Worm (Caenorhabditis elegans): ENCODE data around the gene gcn-1.

DNA sequence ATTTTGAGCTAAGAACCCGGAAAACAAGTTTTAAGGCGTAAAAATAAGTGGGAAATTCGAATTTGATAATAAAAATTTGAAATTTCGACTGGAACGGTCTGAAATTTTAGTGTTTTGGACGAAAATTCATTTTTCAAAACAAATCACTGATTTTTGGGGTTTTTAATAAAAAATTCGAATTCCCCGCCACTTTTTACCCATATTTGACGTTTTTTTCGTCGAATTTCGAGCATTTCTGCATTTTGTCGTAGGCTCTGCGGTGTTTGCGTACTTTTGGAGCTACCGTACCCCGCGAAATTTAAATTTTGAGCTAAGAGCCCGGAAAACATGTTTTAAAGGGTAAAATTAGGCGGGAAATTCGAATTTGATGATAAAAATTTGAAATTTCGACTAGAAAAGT, 1.2 kb upstream of the gcn-1 start:
- peak; percentile 5 for TF ChIP-seq mep-1 (tag; optimal IDR thresholded peaks at IDR 0.05)
- no peak for TF ChIP-seq dve-1 (tag; optimal IDR thresholded peaks at IDR 0.05; ENCODE audit: insufficient read depth)
- TF ChIP-seq Y48G9A.11 (GFP tag; IDR thresholded peaks at IDR 0.05), result no peak
- no peak for TF ChIP-seq lin-38 (GFP tag; IDR thresholded peaks at IDR 0.05)
